Worm (Caenorhabditis elegans): ENCODE results near the gene Y69A2AR.1.
A peak's percentile ranks its signal among the peaks of the same experiment; 100 is the strongest.

Gene Y69A2AR.1

DNA sequence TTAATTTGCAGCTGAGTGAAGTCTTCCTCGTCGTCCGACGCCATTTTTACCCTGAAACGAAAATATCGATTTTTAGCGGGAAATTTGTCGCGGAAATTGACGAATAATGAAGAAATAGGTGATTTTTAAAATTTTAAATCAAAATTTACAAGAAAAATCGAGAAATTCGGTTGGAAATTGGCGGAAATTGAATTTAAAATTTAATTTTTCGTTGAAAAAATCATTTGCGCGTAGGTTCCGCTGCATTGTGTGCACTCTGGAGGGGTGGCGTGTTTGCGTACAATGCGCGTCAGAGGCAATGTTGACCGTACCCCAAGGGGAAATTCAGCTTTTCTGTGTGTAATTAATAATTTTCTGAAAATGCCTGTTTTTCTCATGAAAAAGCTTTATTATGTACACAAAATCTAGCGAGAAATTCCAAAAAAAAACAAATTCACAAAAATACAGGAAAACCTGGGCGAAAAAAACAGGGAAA, 37.1 kb downstream of the Y69A2AR.1 start, which contains the start of gene Y94H6A.5 (continued):
- TF ChIP-seq lin-13 (GFP tag; optimal IDR thresholded peaks at IDR 0.05) (peak; percentile 80), daf-12 (tag; optimal IDR thresholded peaks at IDR 0.05) (no peak), zip-2 (tag; optimal IDR thresholded peaks at IDR 0.05) (no peak), snpc-1.2 (GFP tag; IDR thresholded peaks at IDR 0.05) (no peak), ces-1 (GFP tag; optimal IDR thresholded peaks at IDR 0.05) (no peak), lsy-2 (tag; optimal IDR thresholded peaks at IDR 0.05) (peak; percentile 55 to 97), nhr-48 (tag; optimal IDR thresholded peaks at IDR 0.05) (no peak), gei-8 (GFP tag; optimal IDR thresholded peaks at IDR 0.05) (no peak), hif-1 (tag; optimal IDR thresholded peaks at IDR 0.05) (peak in 1 of 2 experiments; percentile 55), nhr-42 (GFP tag; IDR thresholded peaks at IDR 0.05) (no peak), ZK546.5 (tag; optimal IDR thresholded peaks at IDR 0.05) (no peak), nhr-25 (tag; optimal IDR thresholded peaks at IDR 0.05; ENCODE audit: borderline replicate concordance, insufficient read depth) (no peak), F37D6.2 (tag; optimal IDR thresholded peaks at IDR 0.05) (peak; percentile 19), nhr-6 (tag; optimal IDR thresholded peaks at IDR 0.05) (no peak), mes-2 (tag; optimal IDR thresholded peaks at IDR 0.05; ENCODE audit: poor library complexity, severe bottlenecking) (peak; percentile 86), ceh-28 (tag; optimal IDR thresholded peaks at IDR 0.05) (no peak), Y48G9A.11 (GFP tag; IDR thresholded peaks at IDR 0.05) (no peak), zfp-3 (GFP tag; conservative IDR thresholded peaks at IDR 0.05) (no peak), F49E8.2 (tag; optimal IDR thresholded peaks at IDR 0.05; ENCODE audit: borderline replicate concordance) (no peak)

DNA sequence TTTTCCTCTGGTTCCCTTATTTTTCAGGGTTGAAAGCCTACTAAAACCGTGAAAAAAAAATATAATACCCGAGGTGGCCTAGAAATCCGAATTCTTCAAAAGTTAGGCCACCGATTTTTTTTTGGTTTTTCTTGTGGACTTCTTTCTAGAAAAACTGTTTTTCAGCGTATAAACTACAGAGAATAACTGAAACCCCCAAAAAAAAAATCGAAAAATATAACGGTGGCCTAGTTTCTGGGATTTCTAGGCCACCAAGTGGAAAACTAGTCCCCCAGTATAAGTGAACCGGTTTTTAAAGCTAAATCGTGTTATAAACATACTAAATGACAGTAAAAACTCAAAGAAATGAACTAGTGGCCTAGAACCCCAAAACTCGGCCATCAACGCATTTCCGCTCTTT, 38.8 kb downstream of the Y69A2AR.1 start:
- TF ChIP-seq unc-62 (GFP tag; optimal IDR thresholded peaks at IDR 0.05 in 1 of 2) (peak in 1 of 2 experiments; percentile 81), unc-62 (tag; optimal IDR thresholded peaks at IDR 0.05) (no peak), Y105C5A.15 (GFP tag; IDR thresholded peaks at IDR 0.05) (no peak), aha-1 (tag) (peak; percentile 86)

DNA sequence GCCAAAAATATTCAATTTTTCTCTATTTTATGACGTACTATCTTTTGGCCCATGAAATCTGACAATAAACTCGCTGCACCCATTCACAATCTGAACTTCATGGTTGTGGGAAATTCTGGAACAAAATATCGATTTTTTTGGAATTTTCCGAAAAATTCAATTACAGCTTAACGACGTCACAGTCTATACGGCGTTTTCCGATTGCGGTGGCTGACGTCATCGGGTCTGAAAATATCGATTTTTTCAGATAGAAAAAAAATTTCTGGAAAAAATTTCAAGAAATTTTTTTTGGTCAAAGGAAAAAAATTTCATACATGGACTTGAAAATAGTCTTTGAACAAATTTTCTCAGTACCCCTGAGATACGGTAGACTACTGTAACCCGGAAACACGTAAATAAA, 40.2 kb downstream of the Y69A2AR.1 start, which contains the start of gene ubc-8:
Gene ubc-8, minus strand, starts transcription at position 227 of the 400 bp plus-strand sequence.
- TF ChIP-seq skn-1 (tag; optimal IDR thresholded peaks at IDR 0.05) (no peak), pha-4 (GFP tag; IDR thresholded peaks at IDR 0.05) (no peak), pha-4 (tag; optimal IDR thresholded peaks at IDR 0.05) (no peak), saeg-2 (GFP tag; IDR thresholded peaks at IDR 0.05) (no peak), nhr-76 (tag; optimal IDR thresholded peaks at IDR 0.05) (no peak), fos-1 (tag; optimal IDR thresholded peaks at IDR 0.05) (no peak), aha-1 (tag) (peak; percentile 96), lin-38 (GFP tag; IDR thresholded peaks at IDR 0.05) (no peak), lin-15B (tag; optimal IDR thresholded peaks at IDR 0.05) (no peak), nhr-10 (tag; optimal IDR thresholded peaks at IDR 0.05) (no peak), unc-62 (GFP tag; optimal IDR thresholded peaks at IDR 0.05 in 1 of 2) (peak in 1 of 2 experiments; percentile 50), unc-62 (tag; optimal IDR thresholded peaks at IDR 0.05) (no peak), daf-16 (GFP tag; optimal IDR thresholded peaks at IDR 0.05) (no peak), daf-16 (tag; optimal IDR thresholded peaks at IDR 0.05) (no peak), egl-43 (GFP tag; IDR thresholded peaks at IDR 0.05) (no peak), ceh-28 (tag; optimal IDR thresholded peaks at IDR 0.05) (peak; percentile 50), mep-1 (tag; optimal IDR thresholded peaks at IDR 0.05) (no peak), Y75B8A.6 (GFP tag; IDR thresholded peaks at IDR 0.05) (0 out of 2 replicates have a peak, but pooled peaks have one; percentile 49)

Measured in whole organism, L4 larva.